Worm (Caenorhabditis elegans) whole organism, L1 larva: ENCODE results near the gene tim-1.

Experiments
- hlh-17 ChIP-seq: fragments of 200-800 bp; sonication (Bioruptor generic); optimal IDR thresholded peaks from 2 replicates; lab custom pipeline; 2018; ENCODE audit warnings: missing genetic modification characterization, mild to moderate bottlenecking, missing compliant biosample characterization, moderate library complexity, borderline replicate concordance
- hpl-2 ChIP-seq: fragments of 150-350 bp; optimal IDR thresholded peaks from 2 replicates; lab custom pipeline; 2014; ENCODE audit warnings: missing biosample characterization, missing genetic modification reagents, missing genetic modification characterization
- lin-35 ChIP-seq, 2 experiments: fragments of 150-350 bp; optimal IDR thresholded peaks; 2 replicates each; lab custom pipeline; 2014; ENCODE audit warnings: missing biosample characterization in 2 of 2, missing genetic modification characterization in 2 of 2, missing genetic modification reagents in 2 of 2
- mef-2 ChIP-seq: fragments of 150-350 bp; optimal IDR thresholded peaks from 2 replicates; lab custom pipeline; 2014; ENCODE audit warnings: missing biosample characterization, missing genetic modification characterization
- nhr-28 ChIP-seq: fragments of 150-350 bp; optimal IDR thresholded peaks from 2 replicates; lab custom pipeline; 2014; ENCODE audit warnings: missing biosample characterization, missing genetic modification characterization
- nhr-85 ChIP-seq: sonication (generic microtip); peaks from one replicate; lab custom pipeline; 2016; ENCODE audit warnings: missing genetic modification characterization, inconsistent platforms, missing compliant biosample characterization
- pax-3 ChIP-seq: fragments of 200-800 bp; sonication (Bioruptor generic); optimal IDR thresholded peaks from 2 replicates; lab custom pipeline; 2018; ENCODE audit warnings: mild to moderate bottlenecking, missing genetic modification characterization, moderate library complexity, missing compliant biosample characterization
- swsn-7 ChIP-seq: sonication (generic microtip); optimal IDR thresholded peaks from 2 replicates; lab custom pipeline; 2016; ENCODE audit warnings: missing genetic modification characterization, missing compliant biosample characterization
- xbp-1 ChIP-seq: sonication (generic microtip); optimal IDR thresholded peaks from 2 replicates; lab custom pipeline; 2016; ENCODE audit warnings: missing genetic modification characterization, missing compliant biosample characterization

tim-1 gene

DNA sequence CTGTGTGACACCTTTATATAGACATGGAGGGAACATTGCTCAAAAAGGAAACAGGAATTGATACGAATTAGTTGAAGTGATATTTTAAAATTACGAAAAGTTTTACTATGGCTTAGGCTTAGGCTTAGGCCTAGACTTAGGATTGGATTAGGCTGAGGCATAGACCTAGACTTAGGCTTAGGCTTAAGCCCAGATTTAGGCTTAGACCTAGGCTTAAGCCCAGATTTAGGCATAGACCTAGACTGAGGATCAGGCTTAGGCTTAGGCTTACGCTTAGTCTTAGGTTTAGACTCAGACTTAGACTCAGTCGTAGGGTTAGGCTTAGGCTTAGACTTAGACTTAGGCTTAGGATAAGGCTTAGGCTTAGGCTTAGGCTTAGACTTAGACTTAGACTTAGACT, 54.0 kb downstream of the tim-1 start:
- TF ChIP-seq nhr-85 (no peak), lin-35 (GFP tag; optimal IDR thresholded peaks at IDR 0.05; lab: Kevin White, UChicago) (no peak), hpl-2 (GFP tag; lab: Kevin White, UChicago) (no peak), xbp-1 (tag; lab: Kevin White, UChicago) (no peak), hlh-17 (no peak), mef-2 (tag; lab: Kevin White, UChicago) (no peak), swsn-7 (tag; lab: Kevin White, UChicago) (no peak), pax-3 (no peak)

DNA sequence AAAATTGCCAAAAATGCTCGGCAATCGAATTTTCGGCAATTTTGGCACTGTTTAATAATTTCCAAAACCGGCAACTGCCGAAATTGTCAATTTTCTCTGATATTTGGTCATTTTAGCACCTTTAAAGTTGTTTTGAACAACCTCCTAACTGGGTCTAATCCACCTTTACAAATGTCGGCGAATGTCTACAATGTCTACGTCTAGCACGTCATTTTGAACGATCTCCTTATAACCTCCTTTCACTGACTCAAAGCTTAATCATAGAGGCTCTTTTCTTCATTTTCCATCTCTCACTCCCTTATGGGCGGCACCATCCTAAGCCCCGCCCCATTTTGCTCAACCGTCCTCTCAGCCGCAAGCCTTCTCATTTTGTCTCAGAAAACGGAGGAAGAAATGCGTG, 55.8 kb downstream of the tim-1 start, which contains the start of gene Y75B8A.44:
Gene Y75B8A.44 (plus strand): TSS at position 301 of the 400 bp plus-strand sequence.
- no peak for TF ChIP-seq nhr-28 (tag; lab: Kevin White, UChicago)
- TF ChIP-seq, all 84 proteins: peak for 0
